Worm (Caenorhabditis elegans): ENCODE results near the gene M04B2.2.

The M04B2.2 gene

DNA sequence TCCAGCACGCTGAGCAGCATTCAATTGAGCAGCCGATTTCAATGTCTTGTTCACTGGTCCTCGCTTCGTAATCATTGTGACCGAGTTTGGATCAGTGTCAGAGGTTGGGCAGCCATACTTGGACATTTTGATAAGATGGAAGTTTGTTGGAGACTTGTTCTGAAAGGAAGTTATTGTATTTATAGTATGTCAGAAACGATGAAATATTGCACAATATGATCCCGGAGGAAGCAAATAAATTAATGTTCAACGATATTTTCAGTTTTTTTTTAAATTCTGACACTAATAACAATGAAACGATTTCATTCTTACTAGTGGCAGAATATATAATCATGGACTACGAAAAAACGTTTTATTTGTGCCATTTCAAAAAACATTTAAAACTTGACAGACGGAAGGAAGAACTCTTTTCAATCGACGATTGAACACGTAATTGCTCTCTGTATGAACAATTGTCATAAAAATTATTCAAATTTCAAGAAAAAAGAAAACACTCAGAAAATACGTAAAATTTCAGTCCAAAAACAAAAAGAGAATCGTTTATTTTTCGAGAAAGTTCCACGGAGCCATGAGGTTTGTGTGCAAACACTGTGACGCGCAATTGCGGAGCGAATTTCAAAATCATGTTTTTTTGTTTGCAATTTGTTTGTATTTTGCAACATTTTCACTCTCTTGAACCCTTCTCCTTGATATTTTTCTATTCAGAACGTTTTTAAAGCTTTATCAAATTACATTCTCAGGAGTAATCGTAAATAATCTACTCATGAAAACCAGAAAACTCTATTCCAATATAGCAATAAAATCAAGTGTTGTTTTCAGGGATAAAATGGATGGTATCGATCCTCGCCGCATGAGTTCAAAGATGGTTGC, 47.6 kb upstream of the M04B2.2 start, which contains the start of the genes mbf-1 and nse-4 (continued):
- TF ChIP-seq che-1 (tag; optimal IDR thresholded peaks at IDR 0.05) (no peak), hlh-30 (tag; optimal IDR thresholded peaks at IDR 0.05; ENCODE audit: insufficient read depth) (no peak), ceh-48 (tag; optimal IDR thresholded peaks at IDR 0.05) (no peak), ahr-1 (tag; optimal IDR thresholded peaks at IDR 0.05) (no peak), ttx-3 (tag; optimal IDR thresholded peaks at IDR 0.05) (no peak), T23F11.4 (GFP tag; optimal IDR thresholded peaks at IDR 0.05) (no peak), pag-3 (tag; optimal IDR thresholded peaks at IDR 0.05; ENCODE audit: borderline replicate concordance) (no peak), ref-2 (tag; optimal IDR thresholded peaks at IDR 0.05) (peak; percentile 54), ceh-14 (tag; optimal IDR thresholded peaks at IDR 0.05) (no peak), ceh-24 (tag; optimal IDR thresholded peaks at IDR 0.05) (no peak)

DNA sequence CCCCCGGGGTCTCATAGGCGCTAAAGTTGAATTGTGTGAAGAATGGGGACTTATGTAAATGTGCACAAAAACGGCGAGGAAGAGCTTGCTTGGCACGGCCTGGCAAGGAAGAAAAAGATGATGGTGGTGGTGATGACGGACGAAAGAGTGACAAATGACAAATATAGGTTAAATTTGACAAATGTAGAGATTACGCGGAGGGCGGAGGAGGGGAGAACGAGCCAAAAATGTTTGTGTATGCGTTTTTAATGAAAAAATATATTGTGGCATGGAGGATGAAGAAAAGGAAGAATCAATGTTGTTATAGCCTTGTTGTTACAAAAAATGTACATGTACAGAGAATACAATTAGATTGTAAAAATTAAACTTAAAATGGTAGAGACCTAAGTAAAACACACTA, 41.0 kb upstream of the M04B2.2 start:
- TF ChIP-seq ceh-18 (tag; optimal IDR thresholded peaks at IDR 0.05) (peak; percentile 1), ceh-48 (tag; optimal IDR thresholded peaks at IDR 0.05) (no peak), ceh-34 (tag; optimal IDR thresholded peaks at IDR 0.05) (no peak), tbx-2 (tag; optimal IDR thresholded peaks at IDR 0.05) (no peak), eyg-1 (tag; optimal IDR thresholded peaks at IDR 0.05) (no peak), ceh-14 (tag; optimal IDR thresholded peaks at IDR 0.05) (no peak), ttx-3 (tag; optimal IDR thresholded peaks at IDR 0.05) (no peak), nfya-1 (tag; optimal IDR thresholded peaks at IDR 0.05) (no peak)

DNA sequence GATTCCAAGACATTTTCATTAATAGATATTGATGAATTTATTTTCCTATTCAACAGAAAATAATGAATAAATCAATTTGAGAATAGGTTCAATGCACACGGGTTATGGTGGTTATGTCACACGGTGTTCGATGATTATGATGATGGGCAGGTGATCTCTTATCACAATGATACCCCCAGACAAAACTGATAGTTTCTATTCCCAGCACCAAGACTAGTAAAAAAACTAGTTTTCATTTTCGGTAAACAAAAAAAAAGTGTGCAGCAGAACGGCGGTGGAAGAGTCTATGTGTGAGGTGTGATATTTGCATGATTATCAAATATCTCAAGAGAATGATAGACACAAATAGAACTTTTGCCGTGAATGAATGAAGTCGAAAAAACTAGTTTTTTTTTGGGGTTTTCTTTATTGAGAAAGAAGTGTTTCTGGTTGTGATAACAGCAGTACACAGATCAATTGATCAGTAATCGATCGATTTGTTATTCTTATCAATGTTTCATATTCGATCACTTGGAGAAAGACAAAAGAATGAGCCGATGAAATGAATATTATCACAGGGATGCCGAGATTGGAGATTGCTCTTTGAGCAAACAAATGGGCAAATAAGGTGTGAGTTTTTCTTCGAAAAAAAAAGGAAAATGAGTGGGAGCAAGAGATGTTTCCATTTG, 39.8 kb upstream of the M04B2.2 start:
- TF ChIP-seq ztf-16 (tag; optimal IDR thresholded peaks at IDR 0.05) (no peak), elt-2 (tag; optimal IDR thresholded peaks at IDR 0.05) (peak; percentile 46)

DNA sequence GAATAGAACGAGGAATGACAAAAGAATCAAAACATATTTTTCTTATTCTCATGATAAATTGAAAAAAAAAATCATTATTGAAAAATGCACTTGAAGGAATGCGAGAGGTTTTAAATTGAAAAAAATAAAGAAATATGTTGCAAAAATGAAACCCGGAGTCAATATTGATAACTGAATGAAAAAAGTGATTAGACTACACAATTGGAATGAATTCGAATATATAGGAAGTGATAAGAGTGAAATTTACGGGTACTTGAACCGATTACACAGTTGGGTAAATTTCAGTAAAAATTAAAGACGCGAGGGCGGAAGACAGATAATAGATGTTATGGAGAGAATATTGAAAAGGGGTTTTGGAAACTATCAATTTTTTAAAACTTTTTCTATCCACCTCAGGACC, 38.8 kb upstream of the M04B2.2 start:
- TF ChIP-seq gmeb-2 (tag; optimal IDR thresholded peaks at IDR 0.05) = no peak
- no peak for TF ChIP-seq ahr-1 (tag; optimal IDR thresholded peaks at IDR 0.05)
- no peak for TF ChIP-seq ceh-14 (tag; optimal IDR thresholded peaks at IDR 0.05)
- no peak for TF ChIP-seq nhr-232 (tag; optimal IDR thresholded peaks at IDR 0.05)
- no peak for TF ChIP-seq ceh-22 (tag; optimal IDR thresholded peaks at IDR 0.05)
- TF ChIP-seq lin-11 (tag; optimal IDR thresholded peaks at IDR 0.05) = no peak
- no peak for TF ChIP-seq ceh-45 (GFP tag; IDR thresholded peaks at IDR 0.05)
- TF ChIP-seq dmd-4 (tag; optimal IDR thresholded peaks at IDR 0.05; ENCODE audit: borderline replicate concordance) = no peak
- TF ChIP-seq pros-1 (tag; optimal IDR thresholded peaks at IDR 0.05) = no peak
- no peak for TF ChIP-seq pag-3 (tag; optimal IDR thresholded peaks at IDR 0.05; ENCODE audit: borderline replicate concordance)
- no peak for TF ChIP-seq elt-4 (tag; optimal IDR thresholded peaks at IDR 0.05)
- TF ChIP-seq ceh-19 (GFP tag; optimal IDR thresholded peaks at IDR 0.05) = no peak
- no peak for TF ChIP-seq dve-1 (tag; optimal IDR thresholded peaks at IDR 0.05)
- no peak for TF ChIP-seq ceh-24 (tag; optimal IDR thresholded peaks at IDR 0.05)
- no peak for TF ChIP-seq fkh-6 (tag; optimal IDR thresholded peaks at IDR 0.05)
- TF ChIP-seq C38D4.7 (GFP tag; optimal IDR thresholded peaks at IDR 0.05) = no peak
- TF ChIP-seq unc-3 (GFP tag; conservative IDR thresholded peaks at IDR 0.05) = no peak
- TF ChIP-seq unc-3 (tag; optimal IDR thresholded peaks at IDR 0.05) = no peak
- no peak for TF ChIP-seq ets-4 (tag; optimal IDR thresholded peaks at IDR 0.05)
- no peak for TF ChIP-seq fkh-10 (GFP tag; optimal IDR thresholded peaks at IDR 0.05)

All from whole organism, late embryonic.